In the genomic region with DNA sequence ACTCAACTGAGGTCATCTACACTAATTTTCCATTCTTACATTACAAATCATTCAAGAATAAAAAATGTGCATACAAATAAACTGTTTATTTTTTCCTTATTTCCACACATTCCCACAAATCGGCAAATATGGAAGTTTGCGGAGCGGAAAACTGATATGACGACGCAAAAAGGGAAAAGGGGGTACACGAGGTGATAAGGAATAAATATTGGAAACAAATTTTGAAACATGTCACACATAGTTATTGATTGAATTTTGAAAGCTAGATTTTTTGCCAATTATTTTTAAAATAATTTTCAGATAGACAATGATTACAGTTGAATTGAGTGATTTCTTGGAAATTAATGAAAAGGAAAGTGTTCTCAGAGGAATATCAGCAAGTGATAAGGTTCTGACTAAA, we compare ENCODE assay signal across 2 worm cellular contexts.
TF ChIP-seq lines count a peak whose summit lies in the region.

Gene viro-2 (plus strand): TSS at position 301 of the 400 bp plus-strand sequence.

TF ChIP-seq in whole organism, L3 larva, 47 proteins besides CTCF, POLR2A, EP300 and RAD21:
- TF ChIP-seq elt-2 (tag; optimal IDR thresholded peaks at IDR 0.05; lab: Kevin White, UChicago): peak; percentile 25
TF ChIP-seq in whole organism, L3 larva: peak in this region for 1; not testable (repeated sequence) for 46.

TF ChIP-seq in whole organism, L4 larva, 104 proteins besides CTCF, POLR2A, EP300 and RAD21:
- peak; percentile 50 for TF ChIP-seq dmd-6 (GFP tag; IDR thresholded peaks at IDR 0.05; lab: Robert Waterston, UW)
